Worm (Caenorhabditis elegans): ENCODE data around the gene mex-6.

DNA sequence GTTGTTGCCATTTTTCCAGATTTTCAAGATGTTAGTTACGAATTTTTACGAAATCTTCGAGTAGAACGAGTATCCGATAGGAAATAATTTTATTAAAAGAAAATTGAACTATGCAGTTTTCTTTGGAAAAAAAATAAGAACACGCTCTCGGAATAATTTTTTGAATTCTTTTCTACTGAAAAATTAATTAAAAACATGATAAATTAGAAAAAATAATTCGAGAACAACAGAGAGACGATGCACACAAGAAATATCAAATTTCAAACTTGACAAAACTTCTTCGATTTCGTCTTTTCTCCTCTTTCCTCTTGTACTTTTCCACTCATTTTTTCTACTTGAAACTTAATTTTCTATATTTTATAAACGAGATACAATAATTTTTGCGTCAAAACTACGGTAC is 36.0 kb downstream of the mex-6 start, which contains the start of gene F35H8.4:
- TF ChIP-seq sea-1 (GFP tag; conservative IDR thresholded peaks at IDR 0.05) (no peak), hnd-1 (tag; optimal IDR thresholded peaks at IDR 0.05) (no peak), ama-1 (optimal IDR thresholded peaks at IDR 0.05) (no peak)
